Fruit fly (Drosophila melanogaster): Measurements from ENCODE around the gene Pgk.

DNA sequence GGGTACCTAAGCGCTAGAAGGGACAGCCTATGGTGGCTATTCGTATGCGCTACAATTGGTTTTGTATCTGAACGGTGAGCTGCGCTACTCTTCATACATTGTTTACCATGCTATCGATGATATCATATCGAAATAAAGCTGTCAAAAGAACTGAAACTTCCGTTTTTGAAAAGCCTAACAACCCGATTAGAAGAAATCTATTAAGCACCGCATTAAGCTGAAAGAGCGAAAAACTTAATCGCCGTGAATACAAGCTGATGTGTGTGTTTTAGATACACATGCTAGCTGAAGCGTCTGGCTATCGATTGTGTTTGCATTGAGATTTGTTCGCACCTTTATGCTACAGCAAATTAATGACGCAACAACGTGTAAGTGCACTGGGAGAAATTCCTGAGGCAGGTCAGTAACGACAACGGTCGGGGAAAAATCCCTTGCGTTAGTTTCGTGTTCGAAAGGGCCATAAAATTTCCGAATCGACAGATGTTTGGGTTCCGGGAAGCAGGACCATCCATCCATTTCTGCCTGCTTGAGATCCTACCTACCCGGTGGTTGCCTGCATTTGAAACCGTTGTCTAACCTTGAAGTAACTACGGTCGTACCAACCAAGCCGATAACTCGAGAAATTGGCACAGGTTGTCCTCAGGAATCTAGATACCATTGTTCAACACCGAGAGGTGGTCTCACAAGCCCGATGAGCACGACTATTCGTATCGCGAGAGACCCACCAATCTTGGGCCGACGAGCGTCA, 2.4 kb downstream of the Pgk start:
- TF ChIP-seq esn (GFP tag; optimal IDR thresholded peaks at IDR 0.05) (peak; percentile 24), svp (GFP tag) (no peak), CG8119 (GFP tag; IDR thresholded peaks at IDR 0.05) (no peak), topi (GFP tag; optimal IDR thresholded peaks at IDR 0.05) (no peak), Ets21C (GFP tag; optimal IDR thresholded peaks at IDR 0.05) (no peak), fd59A (GFP tag; optimal IDR thresholded peaks at IDR 0.05) (peak; percentile 23), Eip75B (GFP tag; optimal IDR thresholded peaks at IDR 0.05) (peak; percentile 10), CG6792 (GFP tag; optimal IDR thresholded peaks at IDR 0.05) (peak; percentile 40), ss (GFP tag; optimal IDR thresholded peaks at IDR 0.05) (peak in 1 of 2 experiments; percentile 21), CG10669 (GFP tag; optimal IDR thresholded peaks at IDR 0.05) (peak; percentile 6), CG34406 (GFP tag; optimal IDR thresholded peaks at IDR 0.05) (peak; percentile 29), dsx (GFP tag; optimal IDR thresholded peaks at IDR 0.05; ENCODE audit: poor library complexity, severe bottlenecking) (peak; percentile 75), CG3032 (tag; optimal IDR thresholded peaks at IDR 0.05) (peak; percentile 14)

Measured in whole organism, prepupa.